Worm (Caenorhabditis elegans) whole organism, L3 larva: ENCODE measurements around the gene unc-25.

ENCODE experiments used
- R02D3.7 ChIP-seq: fragments of 150-350 bp; optimal IDR thresholded peaks from 2 replicates; lab custom pipeline; 2014; ENCODE audit warnings: missing biosample characterization, missing genetic modification characterization
- ZK546.5 ChIP-seq: sonication (generic microtip); optimal IDR thresholded peaks from 2 replicates; lab custom pipeline; 2017; ENCODE audit warnings: missing biosample characterization, missing genetic modification characterization
- aly-2 ChIP-seq: fragments of 150-350 bp; optimal IDR thresholded peaks from 2 replicates; lab custom pipeline; 2014; ENCODE audit warnings: missing biosample characterization, missing genetic modification characterization
- ama-1 ChIP-seq: fragments of 150-350 bp; optimal IDR thresholded peaks from 2 replicates; lab custom pipeline; 2018
- ceh-28 ChIP-seq: fragments of 150-350 bp; optimal IDR thresholded peaks from 2 replicates; lab custom pipeline; 2014; ENCODE audit warnings: missing biosample characterization, missing genetic modification reagents, missing genetic modification characterization
- daf-12 ChIP-seq: fragments of 150-350 bp; optimal IDR thresholded peaks from 2 replicates; lab custom pipeline; 2014; ENCODE audit warnings: missing biosample characterization, missing genetic modification reagents, missing genetic modification characterization
- egl-5 ChIP-seq: fragments of 150-350 bp; optimal IDR thresholded peaks from 2 replicates; lab custom pipeline; 2017; ENCODE audit warnings: missing biosample characterization, missing genetic modification reagents, missing genetic modification characterization, inconsistent platforms
- elt-1 ChIP-seq: fragments of 150-350 bp; optimal IDR thresholded peaks from 2 replicates; lab custom pipeline; 2014; ENCODE audit warnings: missing biosample characterization, missing genetic modification characterization
- elt-2 ChIP-seq: sonication (generic microtip); optimal IDR thresholded peaks from 2 replicates; lab custom pipeline; 2016; ENCODE audit warnings: missing genetic modification reagents, mild to moderate bottlenecking, missing genetic modification characterization, missing compliant biosample characterization
- eor-1 ChIP-seq, 2 experiments: fragments of 150-350 bp; optimal IDR thresholded peaks; 2 replicates each; lab custom pipeline; 2014 to 2018; ENCODE audit warnings: missing biosample characterization in 2 of 2, missing genetic modification characterization in 2 of 2
- hmg-11 ChIP-seq: sonication (generic microtip); optimal IDR thresholded peaks from 2 replicates; lab custom pipeline; 2016; ENCODE audit warnings: missing genetic modification characterization, missing compliant biosample characterization
- jun-1 ChIP-seq: fragments of 150-350 bp; optimal IDR thresholded peaks from 2 replicates; lab custom pipeline; 2014; ENCODE audit warnings: missing biosample characterization, missing genetic modification reagents, missing genetic modification characterization
- lin-39 ChIP-seq: fragments of 150-350 bp; optimal IDR thresholded peaks from 2 replicates; lab custom pipeline; 2018; ENCODE audit warnings: missing biosample characterization, missing genetic modification reagents, missing genetic modification characterization
- nfya-1 ChIP-seq: sonication (generic microtip); optimal IDR thresholded peaks from 2 replicates; lab custom pipeline; 2017; ENCODE audit warnings: missing genetic modification characterization, mild to moderate bottlenecking, missing compliant biosample characterization, antibody characterized with exemption, moderate library complexity; ENCODE audit not compliant: insufficient read depth
- nhr-11 ChIP-seq: fragments of 150-350 bp; optimal IDR thresholded peaks from 2 replicates; lab custom pipeline; 2014; ENCODE audit warnings: missing biosample characterization, missing genetic modification characterization
- nhr-12 ChIP-seq: fragments of 150-350 bp; optimal IDR thresholded peaks from 2 replicates; lab custom pipeline; 2014; ENCODE audit warnings: missing biosample characterization, missing genetic modification characterization
- nhr-23 ChIP-seq: fragments of 150-350 bp; optimal IDR thresholded peaks from 2 replicates; lab custom pipeline; 2014; ENCODE audit warnings: missing biosample characterization, missing genetic modification reagents, missing genetic modification characterization
- nhr-25 ChIP-seq: sonication (generic microtip); optimal IDR thresholded peaks from 2 replicates; lab custom pipeline; 2017; ENCODE audit warnings: missing biosample characterization, missing genetic modification characterization
- nhr-43 ChIP-seq: sonication (generic microtip); optimal IDR thresholded peaks from 2 replicates; lab custom pipeline; 2016; ENCODE audit warnings: mild to moderate bottlenecking, missing genetic modification characterization, missing compliant biosample characterization; ENCODE audit not compliant: poor library complexity, severe bottlenecking
- nhr-67 ChIP-seq: fragments of 150-350 bp; optimal IDR thresholded peaks from 2 replicates; lab custom pipeline; 2014; ENCODE audit warnings: missing biosample characterization, missing genetic modification characterization
- nhr-77 ChIP-seq: fragments of 150-350 bp; optimal IDR thresholded peaks from 2 replicates; lab custom pipeline; 2014; ENCODE audit warnings: missing biosample characterization, missing genetic modification characterization
- pha-4 ChIP-seq: fragments of 150-350 bp; optimal IDR thresholded peaks from 2 replicates; lab custom pipeline; 2014; ENCODE audit warnings: missing biosample characterization, missing genetic modification reagents, missing genetic modification characterization
- pqm-1 ChIP-seq: fragments of 150-350 bp; optimal IDR thresholded peaks from 2 replicates; lab custom pipeline; 2017; ENCODE audit warnings: missing biosample characterization, missing genetic modification characterization, inconsistent platforms
- skn-1 ChIP-seq: fragments of 150-350 bp; optimal IDR thresholded peaks from 2 replicates; lab custom pipeline; 2014; ENCODE audit warnings: missing biosample characterization, missing genetic modification characterization
- snpc-4 ChIP-seq: fragments of 150-350 bp; optimal IDR thresholded peaks from 2 replicates; lab custom pipeline; 2014; ENCODE audit warnings: missing biosample characterization, missing genetic modification characterization
- tbx-2 ChIP-seq: sonication (generic microtip); optimal IDR thresholded peaks from 2 replicates; lab custom pipeline; 2016; ENCODE audit warnings: mild to moderate bottlenecking, missing genetic modification characterization, missing compliant biosample characterization
- zag-1 ChIP-seq: fragments of 150-350 bp; optimal IDR thresholded peaks from 2 replicates; lab custom pipeline; 2014; ENCODE audit warnings: missing biosample characterization, missing genetic modification characterization
- ztf-11 ChIP-seq: fragments of 150-350 bp; optimal IDR thresholded peaks from 2 replicates; lab custom pipeline; 2014; ENCODE audit warnings: missing biosample characterization, missing genetic modification characterization

The unc-25 gene

ce11 chrIII:12931786-12932427, 10.5 kb upstream of the unc-25 start, which contains the start of gene rbm-7 (continued):
- peak; percentile 15 for TF ChIP-seq snpc-4
- TF ChIP-seq elt-1 (tag; lab: Kevin White, UChicago), result no peak
- TF ChIP-seq zag-1, result no peak
- TF ChIP-seq skn-1, result peak; percentile 14
- TF ChIP-seq ztf-11 (tag; lab: Kevin White, UChicago), result no peak
- TF ChIP-seq R02D3.7 (tag; lab: Kevin White, UChicago), result peak; percentile 49
- TF ChIP-seq ZK546.5 (tag; lab: Kevin White, UChicago), result no peak
- no peak for TF ChIP-seq nhr-11 (tag; lab: Kevin White, UChicago)
- TF ChIP-seq ceh-28, result peak; percentile 38
- TF ChIP-seq hmg-11 (tag; lab: Kevin White, UChicago), result peak; percentile 73

ce11 chrIII:12932776-12933175, 9.7 kb upstream of the unc-25 start:
- no peak for TF ChIP-seq lin-39
- no peak for TF ChIP-seq nfya-1
- no peak for TF ChIP-seq snpc-4
- peak; percentile 27 for TF ChIP-seq elt-2
- no peak for TF ChIP-seq pha-4 (tag; lab: Kevin White, UChicago)

ce11 chrIII:12934417-12934816, 8.0 kb upstream of the unc-25 start, which contains the start of gene epg-3:
Gene epg-3, plus strand, starts transcription at chrIII:12934717.
- TF ChIP-seq elt-2 (no peak), eor-1 (tag; optimal IDR thresholded peaks at IDR 0.05; lab: Kevin White, UChicago) (no peak), pha-4 (tag; lab: Kevin White, UChicago) (peak; percentile 57), nfya-1 (peak; percentile 26)

- peak; percentile 96 for TF ChIP-seq nfya-1
- TF ChIP-seq lin-39, result no peak
These were observed 1.6 kb downstream of the unc-25 start for ce11 chrIII:12944064-12944463.

ce11 chrIII:12945072-12945471, 2.6 kb downstream of the unc-25 start:
- TF ChIP-seq nhr-25 (tag; lab: Kevin White, UChicago) (no peak), aly-2 (no peak)
- TF ChIP-seq, all 47 proteins: peak for 0

- TF ChIP-seq egl-5 (no peak), ama-1 (lab: Kevin White, UChicago) (no peak), nhr-43 (tag; lab: Kevin White, UChicago) (no peak), ceh-28 (peak; percentile 99), tbx-2 (tag; lab: Kevin White, UChicago) (no peak), nhr-12 (tag; lab: Kevin White, UChicago) (no peak)
These were observed 9.1 kb downstream of the unc-25 start, which contains the start of gene Y39E4A.1 for ce11 chrIII:12951362-12952228. Gene Y39E4A.1, plus strand, starts transcription at chrIII:12951412.

- TF ChIP-seq ceh-28 (peak; percentile 98), R02D3.7 (tag; lab: Kevin White, UChicago) (no peak), daf-12 (tag; lab: Kevin White, UChicago) (no peak)
- TF ChIP-seq, all 47 proteins: peak for 1
These were observed 10.2 kb downstream of the unc-25 start for ce11 chrIII:12952615-12953014.

ce11 chrIII:12959286-12959685, 16.8 kb downstream of the unc-25 start:
- peak; percentile 42 for TF ChIP-seq jun-1 (tag; lab: Kevin White, UChicago)
- no peak for TF ChIP-seq nhr-23 (tag; lab: Kevin White, UChicago)
- no peak for TF ChIP-seq daf-12 (tag; lab: Kevin White, UChicago)
- TF ChIP-seq egl-5, result no peak
- TF ChIP-seq eor-1 (tag; optimal IDR thresholded peaks at IDR 0.05; lab: Kevin White, UChicago), result no peak
- no peak for TF ChIP-seq nhr-67 (tag; lab: Kevin White, UChicago)
- peak; percentile 39 for TF ChIP-seq pqm-1
- TF ChIP-seq nhr-77, result no peak
- peak; percentile 90 for TF ChIP-seq elt-2
- TF ChIP-seq ZK546.5 (tag; lab: Kevin White, UChicago), result no peak
